Worm (Caenorhabditis elegans) whole organism, young adult: ENCODE measurements around the gene T06E8.2.

Experiments used
- F10E7.11 ChIP-seq: sonication (generic microtip); optimal IDR thresholded peaks from 2 replicates; lab custom pipeline; 2017; ENCODE audit warnings: mild to moderate bottlenecking, missing genetic modification characterization, moderate library complexity, missing compliant biosample characterization
- bed-2 ChIP-seq: fragments of 200-800 bp; sonication (Bioruptor generic); IDR thresholded peaks from 2 replicates; pipeline ENCODE4 v1.3.6; 2022; ENCODE audit warnings: missing genetic modification reagents, missing genetic modification characterization, missing compliant biosample characterization
- ceh-58 ChIP-seq: fragments of 200-800 bp; sonication (Bioruptor generic); IDR thresholded peaks from 2 replicates; pipeline ENCODE4 v1.3.6; 2022; ENCODE audit warnings: missing genetic modification characterization, missing compliant biosample characterization
- lag-1 ChIP-seq: fragments of 200-800 bp; sonication (Bioruptor generic); IDR thresholded peaks from 2 replicates; pipeline ENCODE4 v1.3.6; 2022; ENCODE audit warnings: missing genetic modification reagents, missing genetic modification characterization, missing compliant biosample characterization
- sea-2 ChIP-seq: fragments of 200-800 bp; sonication (Bioruptor generic); IDR thresholded peaks from 2 replicates; pipeline ENCODE4 v1.3.6; 2022; ENCODE audit warnings: missing genetic modification characterization, missing compliant biosample characterization
- snpc-1.3 ChIP-seq: sonication (generic microtip); optimal IDR thresholded peaks from 2 replicates; lab custom pipeline; 2017; ENCODE audit warnings: missing genetic modification characterization, mild to moderate bottlenecking, missing compliant biosample characterization, antibody characterized with exemption, moderate library complexity, missing genotype, missing genetic modification reagents; ENCODE audit not compliant: insufficient read depth
- snpc-4 ChIP-seq, 5 experiments: fragments of 150-350 bp in 1 of 5; sonication (generic microtip) in 4 of 5; optimal IDR thresholded peaks; 2 replicates each; lab custom pipeline; 2014 to 2018; ENCODE audit warnings: missing genetic modification characterization in 5 of 5, missing biosample characterization in 3 of 5, antibody characterized with exemption in 2 of 5, mild to moderate bottlenecking in 2 of 5, missing compliant biosample characterization in 2 of 5, missing genotype in 2 of 5, moderate library complexity in 2 of 5, missing genetic modification reagents in 1 of 5

- TF ChIP-seq sea-2 (GFP tag; lab: Robert Waterston, UW), result no peak
- TF ChIP-seq F10E7.11, result no peak
- no peak for TF ChIP-seq bed-2 (GFP tag; lab: Robert Waterston, UW)
- no peak for TF ChIP-seq snpc-4 (GFP tag; optimal IDR thresholded peaks at IDR 0.05; lab: Kevin White, UChicago)
- no peak for TF ChIP-seq snpc-4 (tag; optimal IDR thresholded peaks at IDR 0.05; lab: Kevin White, UChicago)
- TF ChIP-seq lag-1 (GFP tag; lab: Robert Waterston, UW), result no peak
- TF ChIP-seq ceh-58 (GFP tag; lab: Robert Waterston, UW), result no peak
- TF ChIP-seq snpc-1.3 (tag; lab: Kevin White, UChicago), result no peak
Observed at ce11 chrV:10054872-10055271, 18.7 kb upstream of the T06E8.2 start, which contains the start of gene yif-1.
